Worm (Caenorhabditis elegans) whole organism, mixed stage, embryonic: ENCODE results near the gene C29F4.3.
"Not testable (repeated sequence)": the region's sequence is repeated elsewhere in the genome, so short reads cannot be mapped to it uniquely, and the experiment has no call there.

Source experiments
- M03D4.4 ChIP-seq: sonication (generic microtip); optimal IDR thresholded peaks from 2 replicates; lab custom pipeline; 2017; ENCODE audit warnings: mild to moderate bottlenecking, missing genetic modification characterization, missing compliant biosample characterization
- bed-3 ChIP-seq: fragments of 200-800 bp; sonication (Bioruptor generic); optimal IDR thresholded peaks from 3 replicates; lab custom pipeline; 2018; ENCODE audit warnings: mild to moderate bottlenecking, missing genetic modification characterization, moderate library complexity, missing compliant biosample characterization
- blmp-1 ChIP-seq: fragments of 150-350 bp; optimal IDR thresholded peaks from 2 replicates; lab custom pipeline; 2014; ENCODE audit warnings: missing biosample characterization, missing genetic modification characterization
- ceh-43 ChIP-seq: fragments of 200-800 bp; sonication (Bioruptor generic); optimal IDR thresholded peaks from 2 replicates; lab custom pipeline; 2018; ENCODE audit warnings: mild to moderate bottlenecking, missing genetic modification characterization, moderate library complexity, missing compliant biosample characterization
- ceh-83 ChIP-seq: fragments of 200-800 bp; sonication (Bioruptor generic); optimal IDR thresholded peaks from 2 replicates; lab custom pipeline; 2018; ENCODE audit warnings: mild to moderate bottlenecking, missing genetic modification characterization, missing compliant biosample characterization
- ces-1 ChIP-seq: fragments of 150-350 bp; optimal IDR thresholded peaks from 2 replicates; lab custom pipeline; 2014; ENCODE audit warnings: missing biosample characterization, missing genetic modification reagents, missing genetic modification characterization
- cnd-1 ChIP-seq: fragments of 200-800 bp; sonication (Bioruptor generic); optimal IDR thresholded peaks from 2 replicates; lab custom pipeline; 2018; ENCODE audit warnings: mild to moderate bottlenecking, missing genetic modification characterization, missing compliant biosample characterization
- drap-1 ChIP-seq: fragments of 200-800 bp; sonication (Bioruptor generic); optimal IDR thresholded peaks from 3 replicates; lab custom pipeline; 2018; ENCODE audit warnings: mild to moderate bottlenecking, missing genetic modification characterization, missing compliant biosample characterization
- elt-1 ChIP-seq: sonication (generic microtip); optimal IDR thresholded peaks from 2 replicates; lab custom pipeline; 2017; ENCODE audit warnings: missing genetic modification characterization, mild to moderate bottlenecking, missing compliant biosample characterization, antibody characterized with exemption, moderate library complexity, borderline replicate concordance; ENCODE audit not compliant: insufficient read depth
- elt-3 ChIP-seq: fragments of 150-350 bp; optimal IDR thresholded peaks from 2 replicates; lab custom pipeline; 2014; ENCODE audit warnings: missing biosample characterization, missing genetic modification characterization
- flh-1 ChIP-seq: fragments of 200-800 bp; sonication (Bioruptor generic); optimal IDR thresholded peaks from 2 replicates; lab custom pipeline; 2018; ENCODE audit warnings: mild to moderate bottlenecking, missing genetic modification characterization, moderate library complexity, missing compliant biosample characterization
- ham-2 ChIP-seq: fragments of 200-800 bp; sonication (Bioruptor generic); optimal IDR thresholded peaks from 2 replicates; lab custom pipeline; 2018; ENCODE audit warnings: mild to moderate bottlenecking, missing genetic modification characterization, missing compliant biosample characterization
- hlh-1 ChIP-seq: fragments of 150-350 bp; optimal IDR thresholded peaks from 2 replicates; lab custom pipeline; 2014; ENCODE audit warnings: missing biosample characterization, missing genetic modification reagents, missing genetic modification characterization
- lin-13 ChIP-seq: fragments of 150-350 bp; optimal IDR thresholded peaks from 2 replicates; lab custom pipeline; 2014; ENCODE audit warnings: missing biosample characterization, missing genetic modification characterization
- lin-32 ChIP-seq: fragments of 200-800 bp; sonication (Bioruptor generic); optimal IDR thresholded peaks from 2 replicates; lab custom pipeline; 2018; ENCODE audit warnings: mild to moderate bottlenecking, missing genetic modification characterization, missing compliant biosample characterization
- lsy-2 ChIP-seq: fragments of 150-350 bp; optimal IDR thresholded peaks from 2 replicates; lab custom pipeline; 2014; ENCODE audit warnings: missing biosample characterization, missing genetic modification characterization
- mab-5 ChIP-seq: fragments of 150-350 bp; optimal IDR thresholded peaks from 2 replicates; lab custom pipeline; 2014; ENCODE audit warnings: missing biosample characterization, missing genetic modification characterization
- mep-1 ChIP-seq: fragments of 150-350 bp; optimal IDR thresholded peaks from 2 replicates; lab custom pipeline; 2017; ENCODE audit warnings: missing biosample characterization, missing genetic modification reagents, missing genetic modification characterization, inconsistent platforms
- mls-2 ChIP-seq: sonication (generic microtip); optimal IDR thresholded peaks from 2 replicates; lab custom pipeline; 2016; ENCODE audit warnings: mild to moderate bottlenecking, missing genetic modification characterization, moderate library complexity, missing compliant biosample characterization
- nhr-2 ChIP-seq: fragments of 150-350 bp; optimal IDR thresholded peaks from 2 replicates; lab custom pipeline; 2014; ENCODE audit warnings: missing biosample characterization, missing genetic modification characterization
- nhr-237 ChIP-seq: fragments of 150-350 bp; optimal IDR thresholded peaks from 2 replicates; lab custom pipeline; 2014; ENCODE audit warnings: missing biosample characterization, missing genetic modification characterization
- nhr-28 ChIP-seq: fragments of 150-350 bp; optimal IDR thresholded peaks from 2 replicates; lab custom pipeline; 2014; ENCODE audit warnings: missing biosample characterization, missing genetic modification characterization
- nhr-76 ChIP-seq: sonication (generic microtip); optimal IDR thresholded peaks from 2 replicates; lab custom pipeline; 2017; ENCODE audit warnings: missing biosample characterization, missing genetic modification characterization
- pha-4 ChIP-seq: fragments of 150-350 bp; optimal IDR thresholded peaks from 2 replicates; lab custom pipeline; 2018; ENCODE audit warnings: missing biosample characterization, missing genetic modification reagents, missing genetic modification characterization
- sem-2 ChIP-seq: fragments of 200-800 bp; sonication (Bioruptor generic); optimal IDR thresholded peaks from 2 replicates; lab custom pipeline; 2018; ENCODE audit warnings: mild to moderate bottlenecking, missing genetic modification characterization, missing compliant biosample characterization
- snpc-4 ChIP-seq: fragments of 150-350 bp; optimal IDR thresholded peaks from 2 replicates; lab custom pipeline; 2014; ENCODE audit warnings: missing biosample characterization, missing genetic modification characterization
- tbx-8 ChIP-seq: fragments of 200-800 bp; sonication (Bioruptor generic); optimal IDR thresholded peaks from 2 replicates; lab custom pipeline; 2018; ENCODE audit warnings: mild to moderate bottlenecking, missing genetic modification characterization, moderate library complexity, missing compliant biosample characterization
- unc-120 ChIP-seq: sonication (generic microtip); optimal IDR thresholded peaks from 2 replicates; lab custom pipeline; 2017; ENCODE audit warnings: missing genetic modification characterization, missing compliant biosample characterization; ENCODE audit not compliant: poor library complexity, severe bottlenecking
- unc-39 ChIP-seq: fragments of 150-350 bp; optimal IDR thresholded peaks from 2 replicates; lab custom pipeline; 2014; ENCODE audit warnings: missing biosample characterization, missing genetic modification characterization
- unc-62 ChIP-seq: fragments of 150-350 bp; optimal IDR thresholded peaks from 2 replicates; lab custom pipeline; 2014; ENCODE audit warnings: missing biosample characterization, missing genetic modification reagents, missing genetic modification characterization
- zip-8 ChIP-seq: fragments of 150-350 bp; optimal IDR thresholded peaks from 2 replicates; lab custom pipeline; 2014; ENCODE audit warnings: missing biosample characterization, missing genetic modification characterization
- ztf-11 ChIP-seq: fragments of 150-350 bp; optimal IDR thresholded peaks from 2 replicates; lab custom pipeline; 2014; ENCODE audit warnings: missing biosample characterization, missing genetic modification characterization

Gene C29F4.3

ce11 chrIV:11263101-11263500 lies 39.3 kb upstream of the C29F4.3 start, which contains the start of gene col-126:
Gene col-126 (plus strand): TSS chrIV:11263401.
- not testable (repeated sequence) for TF ChIP-seq drap-1; blmp-1 (tag; lab: Kevin White, UChicago); ztf-11 (tag; lab: Kevin White, UChicago)

DNA sequence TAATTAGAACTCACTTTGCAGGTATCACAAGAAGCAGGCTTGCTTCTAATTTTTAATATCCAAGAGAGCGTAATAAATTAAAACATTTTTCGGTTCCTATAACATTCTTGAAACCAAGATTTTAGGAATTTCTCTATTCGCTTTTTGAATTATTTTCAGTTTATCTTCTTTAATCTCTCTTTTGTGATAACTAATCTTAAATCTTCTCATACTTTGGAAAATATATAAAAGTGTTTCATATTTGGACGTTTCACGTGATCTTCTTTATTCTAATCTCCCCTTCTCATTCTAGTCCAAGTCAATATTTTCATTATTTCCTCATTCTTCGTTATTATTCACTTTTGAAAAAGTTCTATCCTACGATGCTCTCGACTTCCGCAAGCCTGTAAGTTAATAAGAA lies 37.8 kb upstream of the C29F4.3 start, which contains the start of gene F54D1.1:
Gene F54D1.1, plus strand, starts transcription at position 301 of the 400 bp plus-strand sequence.
- TF ChIP-seq pha-4 (tag; lab: Kevin White, UChicago) (no peak), ham-2 (no peak), elt-3 (tag; lab: Kevin White, UChicago) (no peak), cnd-1 (no peak), nhr-28 (tag; lab: Kevin White, UChicago) (no peak), nhr-2 (no peak), lsy-2 (tag; lab: Kevin White, UChicago) (no peak), nhr-76 (tag; lab: Kevin White, UChicago) (no peak), tbx-8 (GFP tag; lab: Kevin White, UChicago) (no peak), unc-120 (tag; lab: Kevin White, UChicago) (no peak), snpc-4 (tag; lab: Kevin White, UChicago) (no peak), hlh-1 (tag; lab: Kevin White, UChicago) (no peak), sem-2 (GFP tag; lab: Kevin White, UChicago) (no peak), zip-8 (no peak), mls-2 (tag; lab: Kevin White, UChicago) (no peak), bed-3 (GFP tag; lab: Kevin White, UChicago) (no peak), nhr-237 (tag; lab: Kevin White, UChicago) (no peak)

ce11 chrIV:11260544-11261227 lies 36.9 kb upstream of the C29F4.3 start, which contains the start of gene C05C12.5:
Gene C05C12.5 (minus strand): TSS chrIV:11261185.
- TF ChIP-seq ceh-43 (no peak), zip-8 (no peak), elt-1 (tag; lab: Kevin White, UChicago) (no peak), unc-62 (GFP tag; lab: Kevin White, UChicago) (no peak), lin-13 (tag; lab: Kevin White, UChicago) (no peak), drap-1 (no peak), tbx-8 (GFP tag; lab: Kevin White, UChicago) (no peak), mls-2 (tag; lab: Kevin White, UChicago) (no peak), mab-5 (tag; lab: Kevin White, UChicago) (no peak), elt-3 (tag; lab: Kevin White, UChicago) (no peak), ces-1 (GFP tag; lab: Kevin White, UChicago) (no peak), ceh-83 (GFP tag; lab: Kevin White, UChicago) (no peak), mep-1 (no peak), ham-2 (no peak), lsy-2 (tag; lab: Kevin White, UChicago) (no peak)
- TF ChIP-seq, all 35 proteins: peak for 0

ce11 chrIV:11259485-11259972 lies 35.8 kb upstream of the C29F4.3 start, which contains the start of gene gtl-1:
Gene gtl-1 (minus strand): TSS chrIV:11259535.
- TF ChIP-seq ceh-43 (no peak), mab-5 (tag; lab: Kevin White, UChicago) (no peak), drap-1 (no peak), nhr-76 (tag; lab: Kevin White, UChicago) (no peak), elt-1 (tag; lab: Kevin White, UChicago) (no peak), nhr-237 (tag; lab: Kevin White, UChicago) (no peak), mep-1 (no peak), ham-2 (no peak), M03D4.4 (no peak), ceh-83 (GFP tag; lab: Kevin White, UChicago) (no peak), ces-1 (GFP tag; lab: Kevin White, UChicago) (no peak), mls-2 (tag; lab: Kevin White, UChicago) (no peak)

- TF ChIP-seq unc-120 (tag; lab: Kevin White, UChicago) (no peak), nhr-237 (tag; lab: Kevin White, UChicago) (no peak), ham-2 (no peak), unc-39 (tag; lab: Kevin White, UChicago) (no peak), ceh-43 (no peak), hlh-1 (tag; lab: Kevin White, UChicago) (no peak), sem-2 (GFP tag; lab: Kevin White, UChicago) (no peak), elt-3 (tag; lab: Kevin White, UChicago) (no peak), elt-1 (tag; lab: Kevin White, UChicago) (no peak), bed-3 (GFP tag; lab: Kevin White, UChicago) (no peak), lin-32 (GFP tag; lab: Kevin White, UChicago) (no peak), pha-4 (tag; lab: Kevin White, UChicago) (no peak), zip-8 (no peak), ceh-83 (GFP tag; lab: Kevin White, UChicago) (no peak), lin-13 (tag; lab: Kevin White, UChicago) (no peak), blmp-1 (tag; lab: Kevin White, UChicago) (no peak), nhr-2 (no peak), flh-1 (GFP tag; lab: Kevin White, UChicago) (no peak), ztf-11 (tag; lab: Kevin White, UChicago) (no peak)
These were observed 33.7 kb upstream of the C29F4.3 start for ce11 chrIV:11257476-11257875.
